Fruit fly (Drosophila melanogaster) whole organism, embryonic: ENCODE measurements around the gene RfC3.

Experiments used
- Abd-B ChIP-seq: fragments of 200-800 bp; sonication (Bioruptor generic); optimal IDR thresholded peaks from 2 replicates; lab custom pipeline; 2018; ENCODE audit warnings: missing biosample characterization, mild to moderate bottlenecking, missing genetic modification characterization, moderate library complexity
- CG11093 ChIP-seq: fragments of 200-800 bp; sonication (Bioruptor generic); IDR thresholded peaks from 3 replicates; pipeline ENCODE4 v1.3.6; 2022; ENCODE audit warnings: missing biosample characterization, missing genetic modification characterization
- CG11456 ChIP-seq: fragments of 200-800 bp; sonication (Bioruptor generic); IDR thresholded peaks from 3 replicates; pipeline ENCODE4 v1.3.6; 2022; ENCODE audit warnings: missing biosample characterization, missing genetic modification characterization
- CG11723 ChIP-seq: fragments of 200-800 bp; sonication (Bioruptor generic); optimal IDR thresholded peaks from 2 replicates; lab custom pipeline; 2017; ENCODE audit warnings: missing biosample characterization, mild to moderate bottlenecking, missing genetic modification characterization
- CG12659 ChIP-seq: fragments of 200-800 bp; sonication (Bioruptor generic); optimal IDR thresholded peaks from 3 replicates; lab custom pipeline; 2017; ENCODE audit warnings: mild to moderate bottlenecking, missing biosample characterization, missing genetic modification reagents, missing genetic modification characterization
- CG14965 ChIP-seq: fragments of 200-800 bp; sonication (Bioruptor generic); optimal IDR thresholded peaks from 2 replicates; lab custom pipeline; 2016; ENCODE audit warnings: missing biosample characterization, missing genetic modification characterization, borderline replicate concordance
- CG1647 ChIP-seq: fragments of 200-800 bp; sonication (Bioruptor generic); optimal IDR thresholded peaks from 3 replicates; lab custom pipeline; 2016; ENCODE audit warnings: missing biosample characterization, missing genetic modification characterization
- CG1832 ChIP-seq: fragments of 200-800 bp; sonication (Bioruptor generic); optimal IDR thresholded peaks from 2 replicates; lab custom pipeline; 2017; ENCODE audit warnings: missing biosample characterization, mild to moderate bottlenecking, missing genetic modification characterization, inconsistent platforms
- CG2129 ChIP-seq: fragments of 200-800 bp; sonication (Bioruptor generic); IDR thresholded peaks from 2 replicates; pipeline ENCODE4 v1.3.6; 2022; ENCODE audit warnings: missing biosample characterization, missing genetic modification characterization; ENCODE audit not compliant: partially characterized antibody
- CG2678 ChIP-seq: fragments of 200-800 bp; sonication (Bioruptor generic); optimal IDR thresholded peaks from 3 replicates; lab custom pipeline; 2019; ENCODE audit warnings: missing biosample characterization, mild to moderate bottlenecking, missing genetic modification characterization, moderate library complexity
- CG30020 ChIP-seq: fragments of 200-800 bp; optimal IDR thresholded peaks from 2 replicates; lab custom pipeline; 2019; ENCODE audit warnings: missing biosample characterization, mild to moderate bottlenecking, missing genetic modification characterization, moderate library complexity
- CG30403 ChIP-seq: fragments of 200-800 bp; sonication (Bioruptor generic); optimal IDR thresholded peaks from 3 replicates; lab custom pipeline; 2016; ENCODE audit warnings: missing biosample characterization, missing genetic modification characterization
- CG42726 ChIP-seq: fragments of 200-800 bp; sonication (Bioruptor generic); IDR thresholded peaks from 2 replicates; pipeline ENCODE4 v1.3.6; 2022; ENCODE audit warnings: missing biosample characterization, missing genetic modification characterization; ENCODE audit not compliant: partially characterized antibody
- CG4617 ChIP-seq: fragments of 200-800 bp; sonication (Bioruptor generic); optimal IDR thresholded peaks from 3 replicates; lab custom pipeline; 2016; ENCODE audit warnings: missing biosample characterization, missing genetic modification characterization, borderline replicate concordance
- CG8089 ChIP-seq: fragments of 200-800 bp; sonication (Bioruptor generic); optimal IDR thresholded peaks from 3 replicates; lab custom pipeline; 2016; ENCODE audit warnings: missing biosample characterization, missing genetic modification characterization
- Fer2 ChIP-seq: fragments of 200-800 bp; sonication (Bioruptor generic); optimal IDR thresholded peaks from 2 replicates; lab custom pipeline; 2018; ENCODE audit warnings: missing biosample characterization, mild to moderate bottlenecking, missing genetic modification characterization, moderate library complexity
- HLH4C ChIP-seq: fragments of 200-800 bp; sonication (Bioruptor generic); IDR thresholded peaks from 3 replicates; pipeline ENCODE4 v1.3.6; 2022; ENCODE audit warnings: missing biosample characterization, missing genetic modification characterization; ENCODE audit not compliant: partially characterized antibody
- Lhr ChIP-seq: fragments of 200-800 bp; sonication (Bioruptor generic); optimal IDR thresholded peaks from 3 replicates; lab custom pipeline; 2017; ENCODE audit warnings: mild to moderate bottlenecking, missing biosample characterization, missing genetic modification reagents, missing genetic modification characterization
- MTF-1 ChIP-seq: fragments of 200-800 bp; sonication (Bioruptor generic); optimal IDR thresholded peaks from 2 replicates; lab custom pipeline; 2018; ENCODE audit warnings: missing biosample characterization, mild to moderate bottlenecking, missing genetic modification characterization, borderline replicate concordance
- Mes4 ChIP-seq: fragments of 200-800 bp; sonication (Bioruptor generic); optimal IDR thresholded peaks from 2 replicates; lab custom pipeline; 2016; ENCODE audit warnings: missing biosample characterization, missing genetic modification characterization
- Nf-YA ChIP-seq: fragments of 200-800 bp; sonication (Bioruptor generic); IDR thresholded peaks from 2 replicates; pipeline ENCODE4 v1.3.6; 2022; ENCODE audit warnings: missing biosample characterization, missing genetic modification characterization
- Ravus ChIP-seq: fragments of 200-800 bp; sonication (Bioruptor generic); IDR thresholded peaks from 2 replicates; pipeline ENCODE4 v1.3.6; 2022; ENCODE audit warnings: missing biosample characterization, missing genetic modification characterization
- Sin3A ChIP-seq: fragments of >200 bp; optimal IDR thresholded peaks from 2 replicates; lab custom pipeline; 2018
- Stat92E ChIP-seq, 3 experiments: fragments of >200 bp in 2 of 3; fragments of 200-800 bp in 1 of 3; sonication (Bioruptor generic) in 1 of 3; optimal IDR thresholded peaks; 2 replicates each; lab custom pipeline; 2017 to 2019; ENCODE audit warnings: missing biosample characterization in 3 of 3, missing genetic modification characterization in 3 of 3, mild to moderate bottlenecking in 1 of 3, moderate library complexity in 1 of 3
- croc ChIP-seq: fragments of 200-800 bp; sonication (Bioruptor generic); conservative IDR thresholded peaks from 3 replicates; pipeline ENCODE4 v1.3.6; 2022; ENCODE audit warnings: missing biosample characterization, missing genetic modification characterization
- dan ChIP-seq: fragments of 200-800 bp; sonication (Bioruptor generic); IDR thresholded peaks from 2 replicates; pipeline ENCODE4 v1.3.6; 2022; ENCODE audit warnings: missing biosample characterization, missing genetic modification characterization
- en ChIP-seq: fragments of 200-800 bp; sonication (Bioruptor generic); optimal IDR thresholded peaks from 2 replicates; lab custom pipeline; 2016; ENCODE audit warnings: missing biosample characterization, missing genetic modification characterization
- fd96Cb ChIP-seq: fragments of 200-800 bp; sonication (Bioruptor generic); optimal IDR thresholded peaks from 2 replicates; lab custom pipeline; 2018; ENCODE audit warnings: missing biosample characterization, mild to moderate bottlenecking, missing genetic modification characterization, moderate library complexity
- gce ChIP-seq: fragments of 200-800 bp; sonication (Bioruptor generic); IDR thresholded peaks from 3 replicates; pipeline ENCODE4 v1.3.6; 2022; ENCODE audit warnings: missing biosample characterization, missing genetic modification characterization
- her ChIP-seq: fragments of 200-800 bp; sonication (Bioruptor generic); optimal IDR thresholded peaks from 2 replicates; lab custom pipeline; 2016; ENCODE audit warnings: missing biosample characterization, missing genetic modification characterization
- kah ChIP-seq: fragments of 200-800 bp; sonication (Bioruptor generic); optimal IDR thresholded peaks from 2 replicates; lab custom pipeline; 2018; ENCODE audit warnings: missing biosample characterization, mild to moderate bottlenecking, missing genetic modification characterization
- lola ChIP-seq, 3 experiments: fragments of >200 bp in 2 of 3; fragments of 200-800 bp in 1 of 3; sonication (Bioruptor generic) in 1 of 3; optimal IDR thresholded peaks; 2 replicates each; lab custom pipeline; 2017 to 2019; ENCODE audit warnings: missing biosample characterization in 3 of 3, missing genetic modification characterization in 3 of 3, mild to moderate bottlenecking in 1 of 3, moderate library complexity in 1 of 3
- mam ChIP-seq: fragments of 200-800 bp; sonication (Bioruptor generic); optimal IDR thresholded peaks from 3 replicates; lab custom pipeline; 2016; ENCODE audit warnings: missing biosample characterization, missing genetic modification characterization
- prd ChIP-seq, 3 experiments: fragments of >200 bp in 2 of 3; fragments of 200-800 bp in 1 of 3; sonication (Bioruptor generic) in 1 of 3; optimal IDR thresholded peaks in 2 of 3; IDR thresholded peaks in 1 of 3; 2 replicates in 2 of 3; 3 replicates in 1 of 3; pipeline versions ENCODE4 v1.3.6 to Lab custom; 2017 to 2022; ENCODE audit warnings: missing biosample characterization in 1 of 3, missing genetic modification characterization in 1 of 3
- rib ChIP-seq: fragments of 200-800 bp; sonication (Bioruptor generic); IDR thresholded peaks from 2 replicates; pipeline ENCODE4 v1.3.6; 2022; ENCODE audit warnings: missing biosample characterization, missing genetic modification characterization
- schlank ChIP-seq: fragments of 200-800 bp; sonication (Bioruptor generic); optimal IDR thresholded peaks from 2 replicates; lab custom pipeline; 2018; ENCODE audit warnings: missing biosample characterization, mild to moderate bottlenecking, missing genetic modification characterization
- sens-2 ChIP-seq: fragments of 200-800 bp; sonication (Bioruptor generic); IDR thresholded peaks from 2 replicates; pipeline ENCODE4 v1.3.6; 2022; ENCODE audit warnings: missing biosample characterization, missing genetic modification characterization
- seq ChIP-seq: fragments of 200-800 bp; sonication (Bioruptor generic); IDR thresholded peaks from 2 replicates; pipeline ENCODE4 v1.3.6; 2022; ENCODE audit warnings: missing biosample characterization, missing genetic modification characterization
- sim ChIP-seq: fragments of 200-800 bp; sonication (Bioruptor generic); IDR thresholded peaks from 2 replicates; pipeline ENCODE4 v1.3.6; 2022; ENCODE audit warnings: missing biosample characterization, missing genetic modification characterization
- slou ChIP-seq: fragments of 200-800 bp; sonication (Bioruptor generic); optimal IDR thresholded peaks from 3 replicates; lab custom pipeline; 2016; ENCODE audit warnings: missing biosample characterization, missing genetic modification characterization
- sr ChIP-seq: fragments of 200-800 bp; sonication (Bioruptor generic); IDR thresholded peaks from 3 replicates; pipeline ENCODE4 v1.3.6; 2022; ENCODE audit warnings: missing biosample characterization, missing genetic modification characterization
- sug ChIP-seq: fragments of 200-800 bp; optimal IDR thresholded peaks from 2 replicates; lab custom pipeline; 2019; ENCODE audit warnings: missing biosample characterization, mild to moderate bottlenecking, missing genetic modification characterization, moderate library complexity
- tio ChIP-seq: fragments of 200-800 bp; sonication (Bioruptor generic); optimal IDR thresholded peaks from 2 replicates; lab custom pipeline; 2017; ENCODE audit warnings: missing biosample characterization, missing genetic modification characterization, inconsistent platforms
- tll ChIP-seq, 2 experiments: fragments of 200-800 bp in 1 of 2; fragments of >200 bp in 1 of 2; sonication (Bioruptor generic) in 1 of 2; optimal IDR thresholded peaks; 2 replicates each; lab custom pipeline; 2017 to 2019; ENCODE audit warnings: missing biosample characterization in 2 of 2, missing genetic modification characterization in 2 of 2, mild to moderate bottlenecking in 1 of 2, moderate library complexity in 1 of 2
- toy ChIP-seq: fragments of 200-800 bp; sonication (Bioruptor generic); IDR thresholded peaks from 2 replicates; pipeline ENCODE4 v1.3.6; 2022; ENCODE audit warnings: missing biosample characterization, missing genetic modification characterization
- trem ChIP-seq: fragments of 200-800 bp; optimal IDR thresholded peaks from 3 replicates; lab custom pipeline; 2019; ENCODE audit warnings: missing biosample characterization, mild to moderate bottlenecking, missing genetic modification characterization, moderate library complexity
- zen ChIP-seq: fragments of 200-800 bp; sonication (Bioruptor generic); optimal IDR thresholded peaks from 3 replicates; lab custom pipeline; 2018; ENCODE audit warnings: missing biosample characterization, mild to moderate bottlenecking, missing genetic modification characterization, moderate library complexity

The RfC3 gene

DNA sequence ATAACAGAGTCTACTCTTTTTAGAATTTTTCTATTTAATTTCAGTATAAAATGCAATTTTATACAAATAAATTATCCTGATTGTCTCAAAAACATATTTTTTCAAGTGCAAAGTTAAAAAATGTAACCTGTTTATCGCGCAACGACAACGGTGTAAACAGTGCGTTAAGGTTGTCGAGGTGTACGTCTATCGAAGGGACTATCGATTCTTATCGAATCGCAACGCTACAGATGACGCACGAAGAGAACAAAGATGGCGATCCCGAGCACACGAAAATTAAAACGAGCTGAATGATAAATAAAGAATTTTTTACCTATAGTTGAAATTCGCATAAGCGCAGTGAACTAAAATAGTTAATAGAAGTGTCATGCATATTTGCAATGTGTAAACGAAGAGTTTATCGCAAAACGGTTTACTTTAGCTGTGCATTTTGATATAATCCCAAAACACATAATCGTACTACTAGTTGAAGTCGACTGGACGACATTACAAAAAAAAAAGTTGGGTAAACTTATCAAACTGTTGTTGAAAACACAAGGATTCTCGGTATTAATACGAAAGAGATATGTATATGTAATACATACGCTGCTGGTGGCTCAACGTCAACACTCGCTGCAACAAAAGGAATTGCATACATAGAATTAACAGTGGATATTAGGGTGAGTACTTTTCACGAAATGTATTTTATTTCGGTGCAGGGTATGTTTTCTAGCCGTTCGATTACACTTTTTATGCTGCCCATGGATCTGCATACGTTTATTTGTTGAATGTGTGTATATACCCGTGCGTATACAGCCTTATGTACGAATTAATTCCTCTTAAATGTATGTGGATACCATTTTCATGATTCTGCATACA, 30.9 kb upstream of the RfC3 start, which contains the start of gene da (continued):
- TF ChIP-seq CG11723 (peak; percentile 77), kah (GFP tag; lab: Kevin White, UChicago) (peak; percentile 7), CG2678 (tag; lab: Kevin White, UChicago) (peak; percentile 63), slou (GFP tag; lab: Kevin White, UChicago) (no peak), sim (GFP tag; lab: Robert Waterston, UW) (no peak), sr (no peak), Sin3A (lab: Kevin White, UChicago) (no peak), dan (GFP tag; lab: Robert Waterston, UW) (no peak), Ravus (no peak), schlank (peak; percentile 9), croc (GFP tag; lab: Robert Waterston, UW) (no peak), prd (optimal IDR thresholded peaks at IDR 0.05; lab: Kevin White, UChicago) (no peak), prd (GFP tag; IDR thresholded peaks at IDR 0.05; lab: Robert Waterston, UW) (peak; percentile 74), toy (GFP tag; lab: Robert Waterston, UW) (no peak), MTF-1 (GFP tag; lab: Kevin White, UChicago) (no peak), sens-2 (GFP tag; lab: Robert Waterston, UW) (no peak), en (GFP tag; lab: Kevin White, UChicago) (no peak), fd96Cb (tag; lab: Kevin White, UChicago) (peak; percentile 64), CG1647 (GFP tag; lab: Kevin White, UChicago) (peak; percentile 24), CG8089 (GFP tag; lab: Kevin White, UChicago) (peak; percentile 32), HLH4C (GFP tag; lab: Robert Waterston, UW) (peak; percentile 61; the same call in 2 of the 3 replicates), Lhr (GFP tag; lab: Kevin White, UChicago) (peak; percentile 23), CG14965 (no peak), tll (GFP tag; optimal IDR thresholded peaks at IDR 0.05; lab: Kevin White, UChicago) (peak in 1 of 2 experiments; percentile 12), tio (GFP tag; lab: Kevin White, UChicago) (no peak), Mes4 (peak; percentile 30), CG42726 (no peak), CG1832 (GFP tag; lab: Kevin White, UChicago) (no peak), zen (peak; percentile 57), CG11456 (GFP tag; lab: Robert Waterston, UW) (no peak; the same call in 2 of the 3 replicates), sug (tag; lab: Kevin White, UChicago) (peak; percentile 75), her (peak; percentile 46), Abd-B (GFP tag; lab: Kevin White, UChicago) (no peak), Fer2 (tag; lab: Kevin White, UChicago) (peak; percentile 1), lola (GFP tag; optimal IDR thresholded peaks at IDR 0.05; lab: Kevin White, UChicago) (peak in 2 of 3 experiments; percentile 42 to 92), CG11093 (GFP tag; lab: Robert Waterston, UW) (no peak), seq (GFP tag; lab: Robert Waterston, UW) (no peak; the same call in 1 of the 2 replicates), Stat92E (GFP tag; optimal IDR thresholded peaks at IDR 0.05; lab: Kevin White, UChicago) (no peak), trem (tag; lab: Kevin White, UChicago) (peak; percentile 59), mam (GFP tag; lab: Kevin White, UChicago) (peak; percentile 70), rib (GFP tag; lab: Robert Waterston, UW) (peak; percentile 45), CG4617 (GFP tag; lab: Kevin White, UChicago) (peak; percentile 49), CG2129 (GFP tag; lab: Robert Waterston, UW) (no peak), CG12659 (GFP tag; lab: Kevin White, UChicago) (peak; percentile 91), CG30020 (peak; percentile 99), CG30403 (GFP tag; lab: Kevin White, UChicago) (peak; percentile 77), gce (GFP tag; lab: Robert Waterston, UW) (no peak; the same call in 2 of the 3 replicates), Nf-YA (GFP tag; lab: Robert Waterston, UW) (no peak)
